Worm (Caenorhabditis elegans): ENCODE measurements around the gene T07A9.15.

ce11 chrIV:422112-422511, 28.8 kb upstream of the T07A9.15 start:
- TF ChIP-seq pqm-1 (tag; optimal IDR thresholded peaks at IDR 0.05) (no peak), pha-4 (tag; optimal IDR thresholded peaks at IDR 0.05) (no peak), gmeb-2 (tag; optimal IDR thresholded peaks at IDR 0.05) (no peak), lin-11 (tag; optimal IDR thresholded peaks at IDR 0.05) (no peak), ceh-34 (tag; optimal IDR thresholded peaks at IDR 0.05) (no peak), ceh-19 (GFP tag; optimal IDR thresholded peaks at IDR 0.05) (no peak), fkh-10 (GFP tag; optimal IDR thresholded peaks at IDR 0.05) (no peak), tbx-2 (tag; optimal IDR thresholded peaks at IDR 0.05) (no peak), ama-1 (optimal IDR thresholded peaks at IDR 0.05) (no peak), eyg-1 (tag; optimal IDR thresholded peaks at IDR 0.05) (no peak), pha-2 (tag; optimal IDR thresholded peaks at IDR 0.05) (no peak), F13H6.1 (tag; optimal IDR thresholded peaks at IDR 0.05) (no peak), ztf-16 (tag; optimal IDR thresholded peaks at IDR 0.05) (no peak)
